Fruit fly (Drosophila melanogaster) whole organism, prepupa: Measurements from ENCODE around the gene CG17110.

Experiments used
- CG10669 ChIP-seq: fragments of 200-800 bp; sonication (Bioruptor generic); optimal IDR thresholded peaks from 3 replicates; lab custom pipeline; 2018; ENCODE audit warnings: missing biosample characterization, mild to moderate bottlenecking, missing genetic modification characterization, moderate library complexity
- CG11902 ChIP-seq: fragments of 200-800 bp; sonication (Bioruptor generic); optimal IDR thresholded peaks from 3 replicates; lab custom pipeline; 2016; ENCODE audit warnings: missing biosample characterization, missing genetic modification characterization
- CG15336 ChIP-seq: fragments of 200-800 bp; sonication (Bioruptor generic); IDR thresholded peaks from 2 replicates; pipeline ENCODE4 v1.3.6; 2022; ENCODE audit warnings: missing biosample characterization, missing genetic modification characterization
- CG3032 ChIP-seq: fragments of 200-800 bp; optimal IDR thresholded peaks from 2 replicates; lab custom pipeline; 2019; ENCODE audit warnings: missing biosample characterization, mild to moderate bottlenecking, missing genetic modification characterization, moderate library complexity
- CG31627 ChIP-seq: fragments of 200-800 bp; sonication (Bioruptor generic); optimal IDR thresholded peaks from 3 replicates; lab custom pipeline; 2016; ENCODE audit warnings: missing biosample characterization, missing genetic modification characterization
- CG32006 ChIP-seq: fragments of 200-800 bp; sonication (Bioruptor generic); optimal IDR thresholded peaks from 3 replicates; lab custom pipeline; 2017; ENCODE audit warnings: missing biosample characterization, mild to moderate bottlenecking, missing genetic modification characterization
- CG34406 ChIP-seq: fragments of 200-800 bp; sonication (Bioruptor generic); optimal IDR thresholded peaks from 3 replicates; lab custom pipeline; 2016; ENCODE audit warnings: missing biosample characterization, missing genetic modification characterization
- CG3919 ChIP-seq: fragments of 200-800 bp; sonication (Bioruptor generic); optimal IDR thresholded peaks from 3 replicates; lab custom pipeline; 2016; ENCODE audit warnings: missing biosample characterization, missing genetic modification characterization
- CG4318 ChIP-seq: fragments of 200-800 bp; sonication (Bioruptor generic); optimal IDR thresholded peaks from 3 replicates; lab custom pipeline; 2017; ENCODE audit warnings: missing biosample characterization, mild to moderate bottlenecking, missing genetic modification characterization
- CG6163 ChIP-seq: fragments of 200-800 bp; sonication (Bioruptor generic); IDR thresholded peaks from 3 replicates; pipeline ENCODE4 v1.3.6; 2022; ENCODE audit warnings: missing biosample characterization, missing genetic modification characterization
- CG6276 ChIP-seq: fragments of 200-800 bp; sonication (Bioruptor generic); optimal IDR thresholded peaks from 2 replicates; lab custom pipeline; 2017; ENCODE audit warnings: missing biosample characterization, mild to moderate bottlenecking, missing genetic modification characterization
- CG6808 ChIP-seq: fragments of 200-800 bp; sonication (Bioruptor generic); optimal IDR thresholded peaks from 3 replicates; lab custom pipeline; 2017; ENCODE audit warnings: missing biosample characterization, missing genetic modification characterization, mild to moderate bottlenecking, moderate library complexity, missing genetic modification reagents
- CG8632 ChIP-seq: fragments of 200-800 bp; sonication (Bioruptor generic); optimal IDR thresholded peaks from 3 replicates; lab custom pipeline; 2016; ENCODE audit warnings: missing biosample characterization, missing genetic modification characterization
- CG9139 ChIP-seq: fragments of 200-800 bp; sonication (Bioruptor generic); optimal IDR thresholded peaks from 3 replicates; lab custom pipeline; 2017; ENCODE audit warnings: missing biosample characterization, mild to moderate bottlenecking, missing genetic modification characterization
- Eip75B ChIP-seq: fragments of 200-800 bp; sonication (Bioruptor generic); optimal IDR thresholded peaks from 3 replicates; lab custom pipeline; 2016; ENCODE audit warnings: missing biosample characterization, missing genetic modification characterization
- Eip78C ChIP-seq: fragments of 200-800 bp; sonication (Bioruptor generic); peaks from one replicate; lab custom pipeline; 2016; ENCODE audit warnings: missing biosample characterization, missing genetic modification characterization
- Ets96B ChIP-seq: fragments of 200-800 bp; optimal IDR thresholded peaks from 2 replicates; lab custom pipeline; 2019; ENCODE audit warnings: missing biosample characterization, mild to moderate bottlenecking, missing genetic modification characterization, moderate library complexity
- Hr39 ChIP-seq: fragments of 200-800 bp; sonication (Bioruptor generic); optimal IDR thresholded peaks from 2 replicates; lab custom pipeline; 2016; ENCODE audit warnings: missing biosample characterization, missing genetic modification characterization
- Hr4 ChIP-seq: fragments of 200-800 bp; sonication (Bioruptor generic); optimal IDR thresholded peaks from 3 replicates; lab custom pipeline; 2016; ENCODE audit warnings: missing biosample characterization, missing genetic modification characterization
- Met ChIP-seq: fragments of 200-800 bp; sonication (Bioruptor generic); optimal IDR thresholded peaks from 3 replicates; lab custom pipeline; 2016; ENCODE audit warnings: missing biosample characterization, missing genetic modification characterization
- OdsH ChIP-seq: fragments of 200-800 bp; sonication (Bioruptor generic); optimal IDR thresholded peaks from 3 replicates; lab custom pipeline; 2016; ENCODE audit warnings: missing biosample characterization, missing genetic modification characterization
- Smox ChIP-seq: fragments of 200-800 bp; sonication (Bioruptor generic); optimal IDR thresholded peaks from 3 replicates; lab custom pipeline; 2016; ENCODE audit warnings: missing biosample characterization, missing genetic modification characterization
- Sox102F ChIP-seq: fragments of 200-800 bp; sonication (Bioruptor generic); optimal IDR thresholded peaks from 2 replicates; lab custom pipeline; 2016; ENCODE audit warnings: missing biosample characterization, mild to moderate bottlenecking, missing genetic modification characterization
- Sox14 ChIP-seq: fragments of 200-800 bp; sonication (Bioruptor generic); optimal IDR thresholded peaks from 3 replicates; lab custom pipeline; 2016; ENCODE audit warnings: missing biosample characterization, missing genetic modification characterization
- Sox15 ChIP-seq: fragments of 200-800 bp; sonication (Bioruptor generic); optimal IDR thresholded peaks from 3 replicates; lab custom pipeline; 2016; ENCODE audit warnings: missing biosample characterization, missing genetic modification characterization
- achi ChIP-seq: fragments of 200-800 bp; sonication (Bioruptor generic); optimal IDR thresholded peaks from 3 replicates; lab custom pipeline; 2016; ENCODE audit warnings: missing biosample characterization, missing genetic modification characterization
- acj6 ChIP-seq: fragments of 200-800 bp; sonication (Bioruptor generic); optimal IDR thresholded peaks from 3 replicates; lab custom pipeline; 2016; ENCODE audit warnings: missing biosample characterization, missing genetic modification characterization
- dsx ChIP-seq: fragments of 200-800 bp; optimal IDR thresholded peaks from 3 replicates; lab custom pipeline; 2019; ENCODE audit warnings: missing biosample characterization, mild to moderate bottlenecking, missing genetic modification characterization, moderate library complexity; ENCODE audit not compliant: poor library complexity, severe bottlenecking
- esn ChIP-seq: fragments of 200-800 bp; sonication (Bioruptor generic); optimal IDR thresholded peaks from 2 replicates; lab custom pipeline; 2016; ENCODE audit warnings: missing biosample characterization, mild to moderate bottlenecking, missing genetic modification characterization, moderate library complexity
- fd85E ChIP-seq: fragments of 200-800 bp; sonication (Bioruptor generic); optimal IDR thresholded peaks from 3 replicates; lab custom pipeline; 2016; ENCODE audit warnings: missing biosample characterization, missing genetic modification characterization
- fkh ChIP-seq: fragments of 200-800 bp; sonication (Bioruptor generic); optimal IDR thresholded peaks from 3 replicates; lab custom pipeline; 2017; ENCODE audit warnings: missing biosample characterization, mild to moderate bottlenecking, missing genetic modification characterization, moderate library complexity
- lz ChIP-seq: fragments of 200-800 bp; sonication (Bioruptor generic); optimal IDR thresholded peaks from 3 replicates; lab custom pipeline; 2016; ENCODE audit warnings: missing biosample characterization, missing genetic modification characterization
- net ChIP-seq: fragments of 200-800 bp; sonication (Bioruptor generic); optimal IDR thresholded peaks from 3 replicates; lab custom pipeline; 2016; ENCODE audit warnings: missing biosample characterization, missing genetic modification characterization
- pdm3 ChIP-seq: fragments of 200-800 bp; sonication (Bioruptor generic); optimal IDR thresholded peaks from 3 replicates; lab custom pipeline; 2016; ENCODE audit warnings: missing biosample characterization, missing genetic modification characterization
- salr ChIP-seq, 2 experiments: fragments of 200-800 bp; sonication (Bioruptor generic); optimal IDR thresholded peaks; 3 replicates each; lab custom pipeline; 2016 to 2018; ENCODE audit warnings: missing biosample characterization in 2 of 2, missing genetic modification characterization in 2 of 2, mild to moderate bottlenecking in 1 of 2
- svp ChIP-seq: fragments of 200-800 bp; sonication (Bioruptor generic); peaks from one replicate; lab custom pipeline; 2016; ENCODE audit warnings: missing biosample characterization, missing genetic modification characterization
- topi ChIP-seq: fragments of 200-800 bp; sonication (Bioruptor generic); optimal IDR thresholded peaks from 3 replicates; lab custom pipeline; 2016; ENCODE audit warnings: missing biosample characterization, missing genetic modification characterization
- vri ChIP-seq: fragments of 200-800 bp; sonication (Bioruptor generic); optimal IDR thresholded peaks from 3 replicates; lab custom pipeline; 2016; ENCODE audit warnings: missing biosample characterization, mild to moderate bottlenecking, missing genetic modification characterization

The CG17110 gene

dm6 chr3R:23144654-23145053 is 53.1 kb downstream of the CG17110 start:
- TF ChIP-seq vri, result peak; percentile 5
- peak; percentile 46 for TF ChIP-seq Met (GFP tag; lab: Kevin White, UChicago)
- no peak for TF ChIP-seq CG9139 (GFP tag; lab: Kevin White, UChicago)
- TF ChIP-seq CG6808 (GFP tag; lab: Kevin White, UChicago), result peak; percentile 48
- TF ChIP-seq fd85E (GFP tag; lab: Kevin White, UChicago), result no peak
- TF ChIP-seq Sox14 (GFP tag; lab: Kevin White, UChicago), result peak; percentile 19
- peak; percentile 11 for TF ChIP-seq Eip78C
- TF ChIP-seq CG3032 (tag; lab: Kevin White, UChicago), result no peak
- TF ChIP-seq CG34406 (GFP tag; lab: Kevin White, UChicago), result peak; percentile 19
- TF ChIP-seq CG6163 (GFP tag; lab: Robert Waterston, UW), result no peak
- peak; percentile 15 for TF ChIP-seq Ets96B (tag; lab: Kevin White, UChicago)
- peak; percentile 41 for TF ChIP-seq Sox102F (GFP tag; lab: Kevin White, UChicago)
- TF ChIP-seq Eip75B (GFP tag; lab: Kevin White, UChicago), result peak; percentile 23
- peak; percentile 43 for TF ChIP-seq pdm3
- no peak for TF ChIP-seq CG11902
- peak; percentile 20 for TF ChIP-seq CG3919
- TF ChIP-seq dsx, result peak; percentile 1
- peak; percentile 42; the same call in 1 of the 2 replicates for TF ChIP-seq CG15336
- peak; percentile 26 for TF ChIP-seq CG31627 (GFP tag; lab: Kevin White, UChicago)
- no peak for TF ChIP-seq Sox15 (GFP tag; lab: Kevin White, UChicago)
- TF ChIP-seq svp (GFP tag; lab: Kevin White, UChicago), result peak; percentile 42
- peak; percentile 46 for TF ChIP-seq esn (GFP tag; lab: Kevin White, UChicago)
- peak; percentile 21 for TF ChIP-seq Hr4 (GFP tag; lab: Kevin White, UChicago)
- no peak for TF ChIP-seq salr (GFP tag; optimal IDR thresholded peaks at IDR 0.05; lab: Kevin White, UChicago)
- TF ChIP-seq Hr39 (GFP tag; lab: Kevin White, UChicago), result peak; percentile 45
- TF ChIP-seq OdsH (GFP tag; lab: Kevin White, UChicago), result peak; percentile 26
- peak; percentile 22 for TF ChIP-seq CG8632 (GFP tag; lab: Kevin White, UChicago)
- no peak for TF ChIP-seq CG4318 (GFP tag; lab: Kevin White, UChicago)
- TF ChIP-seq acj6 (GFP tag; lab: Kevin White, UChicago), result peak; percentile 19
- peak; percentile 38 for TF ChIP-seq CG32006 (GFP tag; lab: Kevin White, UChicago)
- no peak for TF ChIP-seq fkh
- peak; percentile 30 for TF ChIP-seq Smox
- no peak for TF ChIP-seq CG6276 (GFP tag; lab: Kevin White, UChicago)
- TF ChIP-seq topi, result peak; percentile 33
- peak; percentile 11 for TF ChIP-seq achi
- TF ChIP-seq lz (GFP tag; lab: Kevin White, UChicago), result peak; percentile 1
- peak; percentile 3 for TF ChIP-seq net
- peak; percentile 26 for TF ChIP-seq CG10669 (GFP tag; lab: Kevin White, UChicago)
